Worm (Caenorhabditis elegans) whole organism, L4/young adult: ENCODE measurements around the gene F42G2.7.

Experiments used
- W03F9.2 ChIP-seq: fragments of 150-350 bp; optimal IDR thresholded peaks from 2 replicates; lab custom pipeline; 2014; ENCODE audit warnings: missing biosample characterization, missing genetic modification characterization
- him-1 ChIP-seq: sonication (generic microtip); optimal IDR thresholded peaks from 2 replicates; lab custom pipeline; 2016; ENCODE audit warnings: missing genotype, missing genetic modification reagents, missing genetic modification characterization, missing compliant biosample characterization

- TF ChIP-seq him-1 (no peak), W03F9.2 (tag; lab: Kevin White, UChicago) (no peak)
Observed at ce11 chrII:2446727-2447126, 28.8 kb downstream of the F42G2.7 start.
